Worm (Caenorhabditis elegans): ENCODE data around the gene T24H7.2.

The T24H7.2 gene

DNA sequence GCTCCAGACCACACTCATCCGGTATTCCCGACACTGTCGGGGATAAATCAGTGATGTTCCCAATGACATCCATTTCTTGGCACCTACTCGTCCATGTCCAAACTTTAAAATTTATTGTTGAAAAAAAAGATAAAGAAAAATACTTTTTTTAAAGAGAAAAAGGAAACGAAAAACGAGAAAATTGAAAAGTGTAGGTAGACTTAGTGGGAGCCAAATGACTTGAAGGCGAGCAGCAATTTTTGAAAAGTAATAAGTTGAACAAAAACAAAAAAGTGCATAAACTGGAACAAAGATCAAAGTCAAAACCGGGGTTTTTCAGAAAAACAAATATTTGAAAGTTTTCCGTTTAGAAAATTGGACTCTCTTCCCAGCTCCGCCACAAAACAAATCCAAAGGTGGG is 39.0 kb upstream of the T24H7.2 start, which contains the start of gene daf-37:
Gene daf-37, minus strand, starts transcription at position 101 of the 400 bp plus-strand sequence.
- TF ChIP-seq ceh-16 (tag; optimal IDR thresholded peaks at IDR 0.05) (no peak), lin-39 (tag; optimal IDR thresholded peaks at IDR 0.05) (no peak), sma-3 (GFP tag; optimal IDR thresholded peaks at IDR 0.05) (no peak), mbf-1 (tag; optimal IDR thresholded peaks at IDR 0.05) (no peak), ztf-4 (tag; optimal IDR thresholded peaks at IDR 0.05) (no peak), C34F6.9 (tag; optimal IDR thresholded peaks at IDR 0.05) (no peak), ZK546.5 (tag; optimal IDR thresholded peaks at IDR 0.05) (no peak), nhr-6 (tag; optimal IDR thresholded peaks at IDR 0.05) (no peak), nhr-77 (tag; optimal IDR thresholded peaks at IDR 0.05) (no peak), nhr-129 (tag; optimal IDR thresholded peaks at IDR 0.05) (no peak), ama-1 (optimal IDR thresholded peaks at IDR 0.05) (no peak)

DNA sequence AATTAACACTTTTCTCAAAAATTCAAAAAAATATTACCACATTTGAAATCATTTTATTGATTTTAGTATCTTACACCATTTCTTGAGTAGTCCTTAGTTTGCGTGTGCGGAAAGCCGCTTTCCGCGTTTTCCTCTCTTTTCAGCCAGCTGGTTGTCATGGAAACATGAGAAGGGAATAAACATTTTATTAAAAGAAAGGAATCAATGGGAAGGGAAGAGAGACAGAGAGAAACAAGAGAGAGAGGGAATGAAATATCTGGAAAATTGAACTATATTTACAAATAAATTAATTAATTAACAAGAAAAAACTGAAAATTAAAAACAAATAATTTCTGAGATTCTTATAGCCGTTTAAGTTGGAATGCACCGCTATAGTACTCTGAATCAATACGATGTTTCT is 27.8 kb upstream of the T24H7.2 start, which contains the start of gene mks-2:
Gene mks-2, minus strand, starts transcription at position 101 of the 400 bp plus-strand sequence.
- no peak for TF ChIP-seq unc-62 (GFP tag; optimal IDR thresholded peaks at IDR 0.05)
- no peak for TF ChIP-seq skn-1 (tag; optimal IDR thresholded peaks at IDR 0.05)
- no peak for TF ChIP-seq lin-11 (tag; optimal IDR thresholded peaks at IDR 0.05)
- TF ChIP-seq zag-1 (tag; optimal IDR thresholded peaks at IDR 0.05) = no peak
- TF ChIP-seq sma-9 (GFP tag; optimal IDR thresholded peaks at IDR 0.05) = no peak
- TF ChIP-seq sma-9 (tag; optimal IDR thresholded peaks at IDR 0.05) = no peak
- TF ChIP-seq snpc-4 (tag; optimal IDR thresholded peaks at IDR 0.05) = no peak
- TF ChIP-seq lin-39 (tag; optimal IDR thresholded peaks at IDR 0.05) = no peak
- no peak for TF ChIP-seq nhr-10 (tag; optimal IDR thresholded peaks at IDR 0.05)
- no peak for TF ChIP-seq F13H6.1 (tag; optimal IDR thresholded peaks at IDR 0.05)
- TF ChIP-seq nhr-21 (tag; optimal IDR thresholded peaks at IDR 0.05) = no peak
- TF ChIP-seq unc-55 (GFP tag; optimal IDR thresholded peaks at IDR 0.05) = no peak
- TF ChIP-seq elt-1 (tag; optimal IDR thresholded peaks at IDR 0.05) = no peak
- TF ChIP-seq nhr-129 (tag; optimal IDR thresholded peaks at IDR 0.05) = no peak

DNA sequence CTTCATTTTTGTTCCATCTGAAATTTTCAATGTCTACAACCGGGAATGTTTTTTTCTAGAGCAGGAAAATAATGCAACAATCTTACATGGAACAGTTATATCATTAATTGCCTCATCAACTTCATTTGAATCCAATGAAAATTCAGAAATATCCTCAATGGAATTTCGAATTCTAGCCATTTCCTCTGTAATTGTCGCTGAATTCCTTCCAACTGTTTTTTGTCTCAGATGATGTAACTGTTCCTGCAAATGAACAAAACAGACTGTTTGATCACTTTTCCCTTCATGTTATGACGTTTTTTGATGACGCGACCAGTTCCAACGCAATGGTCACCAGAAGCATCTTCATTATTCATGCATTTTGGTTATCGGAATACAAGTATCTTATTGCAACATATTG is 25.6 kb upstream of the T24H7.2 start:
- TF ChIP-seq fos-1 (tag; optimal IDR thresholded peaks at IDR 0.05) (no peak), ceh-16 (tag; optimal IDR thresholded peaks at IDR 0.05) (no peak), nhr-12 (tag; optimal IDR thresholded peaks at IDR 0.05) (no peak), C34F6.9 (tag; optimal IDR thresholded peaks at IDR 0.05) (no peak), unc-39 (tag; optimal IDR thresholded peaks at IDR 0.05) (no peak), peb-1 (tag; optimal IDR thresholded peaks at IDR 0.05) (no peak), sma-9 (GFP tag; optimal IDR thresholded peaks at IDR 0.05) (no peak), sma-9 (tag; optimal IDR thresholded peaks at IDR 0.05) (no peak), ama-1 (optimal IDR thresholded peaks at IDR 0.05) (no peak), lsy-2 (tag; optimal IDR thresholded peaks at IDR 0.05) (no peak), nhr-237 (tag; optimal IDR thresholded peaks at IDR 0.05) (no peak), Y55F3AM.14 (GFP tag; optimal IDR thresholded peaks at IDR 0.05) (no peak), crh-2 (tag; optimal IDR thresholded peaks at IDR 0.05) (no peak), F13H6.1 (tag; optimal IDR thresholded peaks at IDR 0.05) (no peak), elt-1 (tag; optimal IDR thresholded peaks at IDR 0.05) (no peak), nhr-23 (tag; optimal IDR thresholded peaks at IDR 0.05) (no peak), alr-1 (tag; optimal IDR thresholded peaks at IDR 0.05) (no peak), sma-3 (GFP tag; optimal IDR thresholded peaks at IDR 0.05) (no peak)

DNA sequence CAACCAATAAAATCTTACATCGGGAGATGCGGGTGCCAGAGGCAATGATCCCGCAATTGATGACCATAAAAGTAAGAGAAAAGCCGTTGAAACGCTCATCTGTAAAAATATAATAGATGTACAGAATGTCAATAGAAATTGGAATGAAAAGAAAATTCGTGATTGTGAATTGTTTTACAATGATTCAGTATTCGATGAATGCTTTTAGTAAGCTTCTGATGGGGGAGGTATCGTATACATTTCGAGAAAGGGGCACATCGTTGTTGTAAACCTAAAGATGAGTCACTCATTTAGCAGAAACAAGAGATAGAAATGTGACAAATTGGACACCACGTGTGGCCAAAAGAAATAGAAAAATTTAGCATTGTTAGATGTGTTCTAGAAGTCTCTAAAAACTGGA is 24.6 kb upstream of the T24H7.2 start, which contains the start of gene C30B5.6:
Gene C30B5.6, minus strand, starts transcription at position 101 of the 400 bp plus-strand sequence.
- TF ChIP-seq elt-3 (tag; optimal IDR thresholded peaks at IDR 0.05) (no peak), ZK546.5 (tag; optimal IDR thresholded peaks at IDR 0.05) (no peak), nhr-25 (tag; optimal IDR thresholded peaks at IDR 0.05) (no peak), egl-27 (tag; optimal IDR thresholded peaks at IDR 0.05) (no peak), sma-3 (GFP tag; optimal IDR thresholded peaks at IDR 0.05) (no peak), elt-1 (tag; optimal IDR thresholded peaks at IDR 0.05) (no peak), nhr-237 (tag; optimal IDR thresholded peaks at IDR 0.05) (no peak), sem-4 (tag; optimal IDR thresholded peaks at IDR 0.05) (no peak), aly-2 (tag; optimal IDR thresholded peaks at IDR 0.05) (no peak), nhr-77 (tag; optimal IDR thresholded peaks at IDR 0.05) (no peak), lin-11 (tag; optimal IDR thresholded peaks at IDR 0.05) (no peak), nhr-10 (tag; optimal IDR thresholded peaks at IDR 0.05) (no peak), nhr-21 (tag; optimal IDR thresholded peaks at IDR 0.05) (no peak), unc-62 (GFP tag; optimal IDR thresholded peaks at IDR 0.05) (no peak), mbf-1 (tag; optimal IDR thresholded peaks at IDR 0.05) (no peak), gmeb-1 (tag; optimal IDR thresholded peaks at IDR 0.05) (no peak), ama-1 (optimal IDR thresholded peaks at IDR 0.05) (no peak), ceh-82 (tag; optimal IDR thresholded peaks at IDR 0.05) (no peak)
